Worm (Caenorhabditis elegans) whole organism, L2 larva: ENCODE results near the gene C36A4.4.

Source experiments
- C34F6.9 ChIP-seq: fragments of 150-350 bp; optimal IDR thresholded peaks from 2 replicates; lab custom pipeline; 2014; ENCODE audit warnings: missing biosample characterization, missing genetic modification characterization
- F13H6.1 ChIP-seq: sonication (generic microtip); optimal IDR thresholded peaks from 2 replicates; lab custom pipeline; 2016; ENCODE audit warnings: missing genetic modification characterization, missing compliant biosample characterization
- R02D3.7 ChIP-seq: fragments of 150-350 bp; optimal IDR thresholded peaks from 2 replicates; lab custom pipeline; 2014; ENCODE audit warnings: missing biosample characterization, missing genetic modification characterization
- Y55F3AM.14 ChIP-seq: fragments of 200-800 bp; sonication (Bioruptor generic); optimal IDR thresholded peaks from 2 replicates; lab custom pipeline; 2018; ENCODE audit warnings: mild to moderate bottlenecking, missing genetic modification characterization, missing compliant biosample characterization
- ZK546.5 ChIP-seq: sonication (generic microtip); optimal IDR thresholded peaks from 2 replicates; lab custom pipeline; 2017; ENCODE audit warnings: missing biosample characterization, missing genetic modification characterization
- alr-1 ChIP-seq: fragments of 150-350 bp; optimal IDR thresholded peaks from 2 replicates; lab custom pipeline; 2014; ENCODE audit warnings: missing biosample characterization, missing genetic modification characterization
- aly-2 ChIP-seq: fragments of 150-350 bp; optimal IDR thresholded peaks from 2 replicates; lab custom pipeline; 2014; ENCODE audit warnings: missing biosample characterization, missing genetic modification characterization
- ama-1 ChIP-seq: fragments of 150-350 bp; optimal IDR thresholded peaks from 2 replicates; lab custom pipeline; 2018; ENCODE audit warnings: inconsistent platforms
- blmp-1 ChIP-seq: sonication (generic microtip); optimal IDR thresholded peaks from 2 replicates; lab custom pipeline; 2017; ENCODE audit warnings: missing genetic modification characterization, mild to moderate bottlenecking, missing compliant biosample characterization, antibody characterized with exemption, moderate library complexity; ENCODE audit not compliant: insufficient read depth
- ceh-16 ChIP-seq: fragments of 150-350 bp; optimal IDR thresholded peaks from 2 replicates; lab custom pipeline; 2014; ENCODE audit warnings: missing biosample characterization, missing genetic modification characterization
- ceh-82 ChIP-seq: fragments of 150-350 bp; optimal IDR thresholded peaks from 2 replicates; lab custom pipeline; 2014; ENCODE audit warnings: missing biosample characterization, missing genetic modification characterization
- crh-2 ChIP-seq: sonication (generic microtip); optimal IDR thresholded peaks from 2 replicates; lab custom pipeline; 2017; ENCODE audit warnings: missing biosample characterization, missing genetic modification characterization
- dmd-4 ChIP-seq: sonication (generic microtip); optimal IDR thresholded peaks from 2 replicates; lab custom pipeline; 2017; ENCODE audit warnings: missing biosample characterization, missing genetic modification characterization
- egl-27 ChIP-seq: sonication (generic microtip); optimal IDR thresholded peaks from 3 replicates; lab custom pipeline; 2017; ENCODE audit warnings: missing biosample characterization, missing genetic modification reagents, missing genetic modification characterization
- elt-1 ChIP-seq: fragments of 150-350 bp; optimal IDR thresholded peaks from 2 replicates; lab custom pipeline; 2014; ENCODE audit warnings: missing biosample characterization, missing genetic modification characterization
- elt-3 ChIP-seq: sonication (generic microtip); optimal IDR thresholded peaks from 2 replicates; lab custom pipeline; 2017; ENCODE audit warnings: missing biosample characterization, missing genetic modification characterization
- fos-1 ChIP-seq: fragments of 150-350 bp; optimal IDR thresholded peaks from 2 replicates; lab custom pipeline; 2014; ENCODE audit warnings: missing biosample characterization, missing genetic modification characterization
- gmeb-1 ChIP-seq: fragments of 150-350 bp; optimal IDR thresholded peaks from 2 replicates; lab custom pipeline; 2014; ENCODE audit warnings: missing biosample characterization, missing genetic modification characterization
- lin-11 ChIP-seq: fragments of 150-350 bp; sonication (generic microtip); optimal IDR thresholded peaks from 2 replicates; lab custom pipeline; 2014; ENCODE audit warnings: missing biosample characterization, missing genetic modification characterization, inconsistent platforms, mixed read lengths
- lin-13 ChIP-seq: fragments of 150-350 bp; optimal IDR thresholded peaks from 2 replicates; lab custom pipeline; 2014; ENCODE audit warnings: missing biosample characterization, missing genetic modification reagents, missing genetic modification characterization
- lin-39 ChIP-seq: fragments of 150-350 bp; optimal IDR thresholded peaks from 2 replicates; lab custom pipeline; 2014; ENCODE audit warnings: missing biosample characterization, missing genetic modification reagents, missing genetic modification characterization
- lsy-2 ChIP-seq, 2 experiments: fragments of 150-350 bp in 1 of 2; sonication (generic microtip) in 1 of 2; optimal IDR thresholded peaks; 2 replicates each; lab custom pipeline; 2014 to 2017; ENCODE audit warnings: missing biosample characterization in 2 of 2, missing genetic modification characterization in 2 of 2
- mab-5 ChIP-seq: fragments of 150-350 bp; optimal IDR thresholded peaks from 2 replicates; lab custom pipeline; 2014; ENCODE audit warnings: missing biosample characterization, missing genetic modification characterization
- mbf-1 ChIP-seq: sonication (generic microtip); optimal IDR thresholded peaks from 2 replicates; lab custom pipeline; 2017; ENCODE audit warnings: missing biosample characterization, missing genetic modification characterization
- mdl-1 ChIP-seq, 2 experiments: fragments of 150-350 bp in 1 of 2; sonication (generic microtip) in 1 of 2; optimal IDR thresholded peaks; 2 replicates each; lab custom pipeline; 2017; ENCODE audit warnings: missing biosample characterization in 2 of 2, missing genetic modification characterization in 2 of 2
- nhr-10 ChIP-seq: sonication (generic microtip); optimal IDR thresholded peaks from 2 replicates; lab custom pipeline; 2017; ENCODE audit warnings: missing biosample characterization, missing genetic modification characterization
- nhr-11 ChIP-seq: fragments of 150-350 bp; optimal IDR thresholded peaks from 2 replicates; lab custom pipeline; 2014; ENCODE audit warnings: missing biosample characterization, missing genetic modification characterization
- nhr-12 ChIP-seq: fragments of 150-350 bp; optimal IDR thresholded peaks from 2 replicates; lab custom pipeline; 2014; ENCODE audit warnings: missing biosample characterization, missing genetic modification characterization
- nhr-129 ChIP-seq: fragments of 150-350 bp; optimal IDR thresholded peaks from 2 replicates; lab custom pipeline; 2014; ENCODE audit warnings: missing biosample characterization, missing genetic modification characterization
- nhr-21 ChIP-seq: fragments of 150-350 bp; optimal IDR thresholded peaks from 2 replicates; lab custom pipeline; 2014; ENCODE audit warnings: missing biosample characterization, missing genetic modification characterization
- nhr-23 ChIP-seq: fragments of 150-350 bp; optimal IDR thresholded peaks from 2 replicates; lab custom pipeline; 2014; ENCODE audit warnings: missing biosample characterization, missing genetic modification reagents, missing genetic modification characterization
- nhr-237 ChIP-seq: fragments of 150-350 bp; optimal IDR thresholded peaks from 2 replicates; lab custom pipeline; 2014; ENCODE audit warnings: missing biosample characterization, missing genetic modification characterization
- nhr-25 ChIP-seq: fragments of 150-350 bp; sonication (generic microtip); optimal IDR thresholded peaks from 3 replicates; lab custom pipeline; 2014; ENCODE audit warnings: missing biosample characterization, missing genetic modification characterization
- nhr-6 ChIP-seq: fragments of 150-350 bp; optimal IDR thresholded peaks from 2 replicates; lab custom pipeline; 2014; ENCODE audit warnings: missing biosample characterization, missing genetic modification characterization
- nhr-77 ChIP-seq: fragments of 150-350 bp; optimal IDR thresholded peaks from 2 replicates; lab custom pipeline; 2014; ENCODE audit warnings: missing biosample characterization, missing genetic modification characterization
- peb-1 ChIP-seq: fragments of 150-350 bp; optimal IDR thresholded peaks from 2 replicates; lab custom pipeline; 2014; ENCODE audit warnings: missing biosample characterization, missing genetic modification characterization
- sem-4 ChIP-seq: fragments of 150-350 bp; optimal IDR thresholded peaks from 2 replicates; lab custom pipeline; 2014; ENCODE audit warnings: missing biosample characterization, missing genetic modification reagents, missing genetic modification characterization
- skn-1 ChIP-seq: sonication (generic microtip); optimal IDR thresholded peaks from 2 replicates; lab custom pipeline; 2017; ENCODE audit warnings: missing biosample characterization, missing genetic modification characterization
- sma-3 ChIP-seq: sonication (generic microtip); optimal IDR thresholded peaks from 2 replicates; lab custom pipeline; 2016; ENCODE audit warnings: missing genetic modification reagents, missing genetic modification characterization, missing compliant biosample characterization
- sma-9 ChIP-seq, 2 experiments: fragments of 150-350 bp in 1 of 2; sonication (generic microtip) in 1 of 2; optimal IDR thresholded peaks; 2 replicates each; lab custom pipeline; 2014 to 2016; ENCODE audit warnings: missing genetic modification characterization in 2 of 2, mild to moderate bottlenecking in 1 of 2, missing biosample characterization in 1 of 2, missing compliant biosample characterization in 1 of 2, missing genetic modification reagents in 1 of 2, moderate library complexity in 1 of 2
- snpc-4 ChIP-seq: fragments of 150-350 bp; optimal IDR thresholded peaks from 2 replicates; lab custom pipeline; 2014; ENCODE audit warnings: missing biosample characterization, missing genetic modification characterization
- unc-39 ChIP-seq: fragments of 150-350 bp; optimal IDR thresholded peaks from 2 replicates; lab custom pipeline; 2014; ENCODE audit warnings: missing biosample characterization, missing genetic modification characterization
- unc-55 ChIP-seq: fragments of 150-350 bp; sonication (generic microtip); optimal IDR thresholded peaks from 3 replicates; lab custom pipeline; 2014; ENCODE audit warnings: missing biosample characterization, missing genetic modification reagents, missing genetic modification characterization
- unc-62 ChIP-seq: fragments of 150-350 bp; optimal IDR thresholded peaks from 2 replicates; lab custom pipeline; 2014; ENCODE audit warnings: missing biosample characterization, missing genetic modification reagents, missing genetic modification characterization
- zag-1 ChIP-seq: fragments of 150-350 bp; optimal IDR thresholded peaks from 2 replicates; lab custom pipeline; 2014; ENCODE audit warnings: missing biosample characterization, missing genetic modification characterization
- ztf-1 ChIP-seq: fragments of 200-800 bp; sonication (Bioruptor generic); conservative IDR thresholded peaks from 2 replicates; pipeline ENCODE4 v1.3.6; 2022; ENCODE audit warnings: missing genetic modification characterization, missing compliant biosample characterization
- ztf-11 ChIP-seq: sonication (generic microtip); optimal IDR thresholded peaks from 2 replicates; lab custom pipeline; 2017; ENCODE audit warnings: missing biosample characterization, missing genetic modification characterization
- ztf-4 ChIP-seq: fragments of 150-350 bp; optimal IDR thresholded peaks from 2 replicates; lab custom pipeline; 2014; ENCODE audit warnings: missing biosample characterization, missing genetic modification characterization

The C36A4.4 gene

ce11 chrIII:3811375-3811924 is 32.0 kb downstream of the C36A4.4 start:
- TF ChIP-seq nhr-23 (tag; lab: Kevin White, UChicago) (no peak), fos-1 (tag; lab: Kevin White, UChicago) (peak; percentile 34), C34F6.9 (tag; lab: Kevin White, UChicago) (no peak), mbf-1 (no peak), nhr-21 (no peak), mdl-1 (tag; optimal IDR thresholded peaks at IDR 0.05; lab: Kevin White, UChicago) (no peak), nhr-6 (tag; lab: Kevin White, UChicago) (no peak), lin-11 (no peak), nhr-12 (tag; lab: Kevin White, UChicago) (no peak), aly-2 (tag; lab: Kevin White, UChicago) (no peak), elt-3 (tag; lab: Kevin White, UChicago) (no peak), gmeb-1 (no peak), ztf-11 (tag; lab: Kevin White, UChicago) (no peak), R02D3.7 (tag; lab: Kevin White, UChicago) (no peak), nhr-129 (tag; lab: Kevin White, UChicago) (peak; percentile 31), ZK546.5 (tag; lab: Kevin White, UChicago) (no peak), ztf-4 (tag; lab: Kevin White, UChicago) (no peak), zag-1 (tag; lab: Kevin White, UChicago) (no peak), unc-62 (GFP tag; lab: Kevin White, UChicago) (no peak), ceh-82 (no peak), Y55F3AM.14 (GFP tag; lab: Kevin White, UChicago) (no peak), nhr-237 (tag; lab: Kevin White, UChicago) (no peak), sem-4 (tag; lab: Kevin White, UChicago) (no peak), lin-13 (GFP tag; lab: Kevin White, UChicago) (no peak), skn-1 (no peak), dmd-4 (tag; lab: Kevin White, UChicago) (no peak), ceh-16 (tag; lab: Kevin White, UChicago) (peak; percentile 26), ztf-1 (GFP tag; lab: Robert Waterston, UW) (no peak), peb-1 (tag; lab: Kevin White, UChicago) (no peak), nhr-77 (tag; lab: Kevin White, UChicago) (no peak), alr-1 (tag; lab: Kevin White, UChicago) (no peak), mab-5 (tag; lab: Kevin White, UChicago) (no peak), sma-3 (GFP tag; lab: Kevin White, UChicago) (peak; percentile 47), unc-39 (no peak), snpc-4 (tag; lab: Kevin White, UChicago) (no peak), lin-39 (tag; lab: Kevin White, UChicago) (no peak), sma-9 (GFP tag; optimal IDR thresholded peaks at IDR 0.05; lab: Kevin White, UChicago) (peak; percentile 22), sma-9 (tag; optimal IDR thresholded peaks at IDR 0.05; lab: Kevin White, UChicago) (no peak), nhr-25 (tag; lab: Kevin White, UChicago) (peak; percentile 87), unc-55 (GFP tag; lab: Kevin White, UChicago) (no peak), crh-2 (tag; lab: Kevin White, UChicago) (peak; percentile 18), nhr-10 (tag; lab: Kevin White, UChicago) (no peak), lsy-2 (tag; optimal IDR thresholded peaks at IDR 0.05; lab: Kevin White, UChicago) (no peak), elt-1 (tag; lab: Kevin White, UChicago) (no peak), blmp-1 (no peak), F13H6.1 (tag; lab: Kevin White, UChicago) (peak; percentile 23), ama-1 (lab: Kevin White, UChicago) (no peak), nhr-11 (tag; lab: Kevin White, UChicago) (no peak), egl-27 (tag; lab: Kevin White, UChicago) (no peak)
